Worm (Caenorhabditis elegans): ENCODE results near the gene srv-14.

DNA sequence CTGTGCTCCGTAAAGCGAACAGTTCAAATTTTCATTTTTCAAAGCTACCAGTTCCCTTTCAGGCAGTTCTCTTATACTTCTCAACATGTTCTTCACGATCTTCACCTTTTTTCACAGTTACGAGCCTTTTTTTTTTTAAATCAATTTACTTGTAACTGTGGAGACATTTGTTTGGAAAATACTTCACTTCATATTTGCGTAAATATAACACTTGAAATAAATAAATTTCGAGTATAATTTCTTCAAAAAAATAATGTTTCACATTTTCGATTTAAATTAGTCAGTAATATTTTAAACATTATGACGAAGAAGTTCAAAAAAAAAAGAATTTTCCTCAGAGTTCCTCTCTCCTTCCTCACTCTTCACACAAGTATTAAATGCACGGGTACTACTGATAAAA lies 46.9 kb downstream of the srv-14 start, which contains the start of gene Y105C5A.1269:
- TF ChIP-seq ama-1 (optimal IDR thresholded peaks at IDR 0.05) = no peak
- no peak for TF ChIP-seq ceh-82 (tag; optimal IDR thresholded peaks at IDR 0.05)
- no peak for TF ChIP-seq ztf-11 (tag; optimal IDR thresholded peaks at IDR 0.05)
- no peak for TF ChIP-seq skn-1 (tag; optimal IDR thresholded peaks at IDR 0.05)
- no peak for TF ChIP-seq elt-1 (tag; optimal IDR thresholded peaks at IDR 0.05)
- TF ChIP-seq lin-39 (tag; optimal IDR thresholded peaks at IDR 0.05) = no peak
- no peak for TF ChIP-seq nhr-28 (tag; optimal IDR thresholded peaks at IDR 0.05)
- TF ChIP-seq zag-1 (tag; optimal IDR thresholded peaks at IDR 0.05) = no peak
- TF ChIP-seq egl-27 (tag; optimal IDR thresholded peaks at IDR 0.05) = no peak
- TF ChIP-seq nhr-77 (tag; optimal IDR thresholded peaks at IDR 0.05) = no peak
- TF ChIP-seq nhr-11 (tag; optimal IDR thresholded peaks at IDR 0.05) = no peak
- TF ChIP-seq daf-12 (tag; optimal IDR thresholded peaks at IDR 0.05) = no peak
